Fruit fly (Drosophila melanogaster) Kc167 (cell line): ENCODE measurements around the gene Itgbn.

Experiments used
- Myc ChIP-seq: fragments of >200 bp; optimal IDR thresholded peaks from 2 replicates; lab custom pipeline; 2017; ENCODE audit warnings: missing external identifiers
- Sin3A ChIP-seq: fragments of >200 bp; optimal IDR thresholded peaks from 2 replicates; lab custom pipeline; 2018; ENCODE audit warnings: missing external identifiers
- h ChIP-seq: fragments of >200 bp; optimal IDR thresholded peaks from 3 replicates; lab custom pipeline; 2018; ENCODE audit warnings: missing external identifiers
- insv ChIP-seq: fragments of >200 bp; optimal IDR thresholded peaks from 3 replicates; lab custom pipeline; 2018; ENCODE audit warnings: missing external identifiers
- psq ChIP-seq: fragments of >200 bp; optimal IDR thresholded peaks from 2 replicates; lab custom pipeline; 2017; ENCODE audit warnings: missing external identifiers
- ttk ChIP-seq: sonication (Bioruptor generic); optimal IDR thresholded peaks from 2 replicates; lab custom pipeline; 2017; ENCODE audit warnings: missing external identifiers

Gene Itgbn

dm6 chr2L:21052783-21053463 lies at the start of gene Itgbn:
Itgbn (plus strand) TSS chr2L:21053033.
- TF ChIP-seq h (no peak), Myc (lab: Kevin White, UChicago) (no peak), Sin3A (lab: Kevin White, UChicago) (no peak), psq (lab: Kevin White, UChicago) (no peak), insv (lab: Kevin White, UChicago) (no peak), ttk (lab: Kevin White, UChicago) (no peak)

- no peak for TF ChIP-seq Myc (lab: Kevin White, UChicago)
- TF ChIP-seq insv (lab: Kevin White, UChicago) = no peak
- no peak for TF ChIP-seq h
- TF ChIP-seq psq (lab: Kevin White, UChicago) = no peak
- TF ChIP-seq Sin3A (lab: Kevin White, UChicago) = no peak
- no peak for TF ChIP-seq ttk (lab: Kevin White, UChicago)
Observed at dm6 chr2L:21004799-21005198, 48.0 kb upstream of the Itgbn start.

dm6 chr2L:21005458-21005857 lies 47.4 kb upstream of the Itgbn start:
- TF ChIP-seq Sin3A (lab: Kevin White, UChicago) = no peak
- no peak for TF ChIP-seq Myc (lab: Kevin White, UChicago)
- TF ChIP-seq insv (lab: Kevin White, UChicago) = no peak
- no peak for TF ChIP-seq h
- no peak for TF ChIP-seq ttk (lab: Kevin White, UChicago)
- TF ChIP-seq psq (lab: Kevin White, UChicago) = no peak

- no peak for TF ChIP-seq Myc (lab: Kevin White, UChicago)
- no peak for TF ChIP-seq Sin3A (lab: Kevin White, UChicago)
Observed at dm6 chr2L:21006592-21006991, 46.2 kb upstream of the Itgbn start.

dm6 chr2L:21008613-21009012 lies 44.2 kb upstream of the Itgbn start:
- no peak for TF ChIP-seq psq (lab: Kevin White, UChicago)
- no peak for TF ChIP-seq ttk (lab: Kevin White, UChicago)
- no peak for TF ChIP-seq h
- TF ChIP-seq Myc (lab: Kevin White, UChicago) = no peak
- TF ChIP-seq insv (lab: Kevin White, UChicago) = no peak
- no peak for TF ChIP-seq Sin3A (lab: Kevin White, UChicago)

- no peak for TF ChIP-seq ttk (lab: Kevin White, UChicago)
- TF ChIP-seq Myc (lab: Kevin White, UChicago) = no peak
- TF ChIP-seq Sin3A (lab: Kevin White, UChicago) = no peak
- TF ChIP-seq insv (lab: Kevin White, UChicago) = no peak
- TF ChIP-seq psq (lab: Kevin White, UChicago) = no peak
Observed at dm6 chr2L:21009310-21010119, 43.3 kb upstream of the Itgbn start.

dm6 chr2L:21013119-21013714 lies 39.6 kb upstream of the Itgbn start:
- TF ChIP-seq ttk (lab: Kevin White, UChicago) (no peak), Myc (lab: Kevin White, UChicago) (no peak), psq (lab: Kevin White, UChicago) (no peak), Sin3A (lab: Kevin White, UChicago) (no peak), h (no peak), insv (lab: Kevin White, UChicago) (no peak)

- no peak for TF ChIP-seq Sin3A (lab: Kevin White, UChicago)
- no peak for TF ChIP-seq h
- TF ChIP-seq Myc (lab: Kevin White, UChicago) = no peak
- no peak for TF ChIP-seq insv (lab: Kevin White, UChicago)
- TF ChIP-seq psq (lab: Kevin White, UChicago) = no peak
- TF ChIP-seq ttk (lab: Kevin White, UChicago) = no peak
Observed at dm6 chr2L:21014526-21015250, 38.1 kb upstream of the Itgbn start.

- TF ChIP-seq Sin3A (lab: Kevin White, UChicago) = no peak
- TF ChIP-seq ttk (lab: Kevin White, UChicago) = no peak
- TF ChIP-seq psq (lab: Kevin White, UChicago) = no peak
- TF ChIP-seq h = no peak
- no peak for TF ChIP-seq Myc (lab: Kevin White, UChicago)
- TF ChIP-seq insv (lab: Kevin White, UChicago) = no peak
Observed at dm6 chr2L:21015505-21015904, 37.3 kb upstream of the Itgbn start.

dm6 chr2L:21016168-21016567 lies 36.7 kb upstream of the Itgbn start:
- TF ChIP-seq insv (lab: Kevin White, UChicago) (no peak), Sin3A (lab: Kevin White, UChicago) (no peak), psq (lab: Kevin White, UChicago) (no peak), h (no peak), ttk (lab: Kevin White, UChicago) (no peak), Myc (lab: Kevin White, UChicago) (no peak)

- TF ChIP-seq Myc (lab: Kevin White, UChicago) (no peak), Sin3A (lab: Kevin White, UChicago) (no peak), ttk (lab: Kevin White, UChicago) (no peak), psq (lab: Kevin White, UChicago) (no peak), insv (lab: Kevin White, UChicago) (no peak), h (no peak)
Observed at dm6 chr2L:21018644-21019043, 34.2 kb upstream of the Itgbn start.
